Fruit fly (Drosophila melanogaster) whole organism, embryonic: Measurements from ENCODE around the gene CG13049.

ENCODE experiments used
- CG11723 ChIP-seq: fragments of 200-800 bp; sonication (Bioruptor generic); optimal IDR thresholded peaks from 2 replicates; lab custom pipeline; 2017; ENCODE audit warnings: missing biosample characterization, mild to moderate bottlenecking, missing genetic modification characterization
- CG2712 ChIP-seq: fragments of 200-800 bp; optimal IDR thresholded peaks from 3 replicates; lab custom pipeline; 2019; ENCODE audit warnings: missing biosample characterization, mild to moderate bottlenecking, missing genetic modification characterization, moderate library complexity
- CG7745 ChIP-seq: fragments of 200-800 bp; sonication (Bioruptor generic); optimal IDR thresholded peaks from 2 replicates; lab custom pipeline; 2018; ENCODE audit warnings: missing biosample characterization, mild to moderate bottlenecking, missing genetic modification characterization, moderate library complexity

- TF ChIP-seq CG7745 (tag; lab: Kevin White, UChicago) (no peak), CG2712 (tag; lab: Kevin White, UChicago) (no peak), CG11723 (GFP tag; lab: Kevin White, UChicago) (no peak)
Measured at dm6 chr3L:16289067-16289466, 7.3 kb upstream of the CG13049 start.
